Worm (Caenorhabditis elegans): ENCODE results near the gene nstp-9.

DNA sequence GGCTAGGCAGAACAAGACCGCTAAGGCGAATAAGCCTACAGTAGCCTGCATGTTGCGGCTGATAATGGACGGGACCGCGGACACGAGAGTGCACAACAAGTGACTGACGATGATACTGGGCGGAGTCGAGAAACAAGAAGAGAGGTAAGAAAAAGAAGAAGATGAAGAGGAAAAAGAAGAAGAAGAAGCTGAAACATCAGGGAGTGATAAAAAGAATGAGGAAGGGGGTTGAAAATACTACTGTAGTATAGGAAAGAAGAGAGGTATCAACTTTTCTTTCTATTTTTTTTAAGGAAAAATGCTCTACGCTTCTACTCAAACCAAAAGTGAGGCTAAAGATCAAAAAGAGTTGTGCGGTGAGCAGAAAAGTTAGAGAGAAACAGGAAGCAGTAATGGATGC, 29.3 kb upstream of the nstp-9 start, which contains the start of gene T21B6.3:
- no peak for TF ChIP-seq snu-23 (GFP tag; optimal IDR thresholded peaks at IDR 0.05)
- no peak for TF ChIP-seq lin-15B (tag; optimal IDR thresholded peaks at IDR 0.05)
- TF ChIP-seq ceh-90 (tag; optimal IDR thresholded peaks at IDR 0.05) = no peak
- TF ChIP-seq nhr-237 (tag; optimal IDR thresholded peaks at IDR 0.05) = no peak
- no peak for TF ChIP-seq nhr-11 (tag; optimal IDR thresholded peaks at IDR 0.05)
- no peak for TF ChIP-seq nhr-19 (GFP tag; conservative IDR thresholded peaks at IDR 0.05)
- TF ChIP-seq C16A3.4 (tag; optimal IDR thresholded peaks at IDR 0.05) = no peak
- TF ChIP-seq hpl-2 (GFP tag; optimal IDR thresholded peaks at IDR 0.05) = no peak
- TF ChIP-seq egl-27 (tag; optimal IDR thresholded peaks at IDR 0.05) = no peak
- TF ChIP-seq unc-86 (tag; optimal IDR thresholded peaks at IDR 0.05) = no peak
- no peak for TF ChIP-seq nhr-12 (tag; optimal IDR thresholded peaks at IDR 0.05)
- TF ChIP-seq unc-30 (tag; optimal IDR thresholded peaks at IDR 0.05) = no peak
